Worm (Caenorhabditis elegans): ENCODE results near the gene rac-2.

- TF ChIP-seq dmd-8 (GFP tag; IDR thresholded peaks at IDR 0.05), result no peak
- TF ChIP-seq ces-1 (GFP tag; optimal IDR thresholded peaks at IDR 0.05), result no peak
- no peak for TF ChIP-seq fos-1 (tag; optimal IDR thresholded peaks at IDR 0.05)
- no peak for TF ChIP-seq unc-39 (tag; optimal IDR thresholded peaks at IDR 0.05)
- no peak for TF ChIP-seq madf-9 (GFP tag; conservative IDR thresholded peaks at IDR 0.05)
- peak in 1 of 2 experiments; percentile 77 for TF ChIP-seq unc-62 (GFP tag; optimal IDR thresholded peaks at IDR 0.05 in 1 of 2)
- no peak for TF ChIP-seq unc-62 (tag; optimal IDR thresholded peaks at IDR 0.05)
- TF ChIP-seq mdt-29 (GFP tag; IDR thresholded peaks at IDR 0.05), result no peak
- no peak for TF ChIP-seq ztf-11 (tag; optimal IDR thresholded peaks at IDR 0.05)
- no peak for TF ChIP-seq pha-4 (GFP tag; IDR thresholded peaks at IDR 0.05)
- TF ChIP-seq pha-4 (tag; optimal IDR thresholded peaks at IDR 0.05), result no peak
- no peak for TF ChIP-seq tra-1 (GFP tag; IDR thresholded peaks at IDR 0.05)
Observed at ce11 chrIV:16290745-16291144, 17.3 kb upstream of the rac-2 start, which contains the start of gene srz-75.

Data from whole organism, L4 larva.